Worm (Caenorhabditis elegans): Measurements from ENCODE around the gene Y54G11A.7.

Y54G11A.7 gene

ce11 chrII:14255850-14256249 lies 41.3 kb upstream of the Y54G11A.7 start:
- TF ChIP-seq ama-1 (optimal IDR thresholded peaks at IDR 0.05), result no peak
- no peak for TF ChIP-seq sea-1 (GFP tag; conservative IDR thresholded peaks at IDR 0.05)
- TF ChIP-seq B0310.2 (tag; optimal IDR thresholded peaks at IDR 0.05), result no peak
- TF ChIP-seq hmg-4 (GFP tag; optimal IDR thresholded peaks at IDR 0.05), result no peak
- TF ChIP-seq ceh-13 (GFP tag; optimal IDR thresholded peaks at IDR 0.05), result no peak
- no peak for TF ChIP-seq hnd-1 (tag; optimal IDR thresholded peaks at IDR 0.05)

- TF ChIP-seq scrt-1 (GFP tag; IDR thresholded peaks at IDR 0.05), result no peak
- no peak for TF ChIP-seq pes-1 (GFP tag; IDR thresholded peaks at IDR 0.05)
These were observed 40.3 kb upstream of the Y54G11A.7 start, which contains the start of gene Y54G11A.19 for ce11 chrII:14256779-14257178. Gene Y54G11A.19 (minus strand): TSS chrII:14256879.

DNA sequence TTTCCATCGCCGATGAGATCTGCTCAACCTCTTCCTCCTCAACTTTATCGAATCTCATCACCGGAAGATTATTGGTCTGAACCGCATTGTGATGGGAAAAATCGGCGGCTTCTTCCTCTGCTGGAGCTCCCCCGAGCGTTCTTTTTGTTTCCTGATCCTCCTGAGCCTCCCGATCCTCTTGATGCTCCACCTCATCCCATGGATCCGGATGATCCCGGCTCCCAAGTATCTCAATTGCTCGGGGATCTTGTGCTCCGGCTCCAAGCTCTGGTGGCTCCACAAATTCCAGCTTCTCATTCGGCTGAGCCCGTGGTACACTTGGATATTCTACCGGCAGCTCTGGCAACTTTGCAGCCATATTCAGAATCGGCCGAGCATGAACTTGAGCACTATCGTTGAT lies 39.2 kb upstream of the Y54G11A.7 start:
- TF ChIP-seq tra-4 (tag; optimal IDR thresholded peaks at IDR 0.05) (no peak), hmbx-1 (tag; optimal IDR thresholded peaks at IDR 0.05) (no peak)

DNA sequence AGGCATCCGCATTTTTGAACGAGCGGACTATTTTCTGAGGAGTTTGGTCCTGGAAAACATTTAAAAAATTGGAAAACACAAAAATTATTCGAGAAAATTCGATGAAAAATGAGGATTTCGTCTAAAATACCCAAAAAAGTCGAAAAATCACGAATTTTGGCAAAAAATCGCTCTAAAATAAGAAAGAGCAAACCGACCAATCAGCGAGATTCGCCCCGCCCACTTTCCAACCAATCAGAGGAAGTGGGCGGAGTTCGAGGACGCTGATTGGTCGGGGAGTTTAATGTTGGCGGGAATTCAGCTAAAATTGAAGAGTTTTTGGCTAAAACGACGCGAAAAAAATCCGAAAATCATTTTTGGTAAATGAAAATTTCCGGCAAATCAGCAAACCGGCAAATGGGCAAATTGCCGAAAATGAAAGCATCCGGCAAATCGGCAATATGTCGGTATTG lies 27.9 kb upstream of the Y54G11A.7 start, which contains the start of gene Y54G11A.1:
TSS of gene Y54G11A.1 (minus strand) at position 51 of the 452 bp plus-strand sequence.
- TF ChIP-seq flt-1 (GFP tag; IDR thresholded peaks at IDR 0.05) (no peak), tbx-37 (GFP tag; conservative IDR thresholded peaks at IDR 0.05) (no peak), B0310.2 (tag; optimal IDR thresholded peaks at IDR 0.05) (no peak), hmbx-1 (tag; optimal IDR thresholded peaks at IDR 0.05) (no peak), tbx-11 (GFP tag; IDR thresholded peaks at IDR 0.05) (no peak), hmg-4 (GFP tag; optimal IDR thresholded peaks at IDR 0.05) (no peak), aly-1 (tag; optimal IDR thresholded peaks at IDR 0.05) (no peak), sea-1 (GFP tag; conservative IDR thresholded peaks at IDR 0.05) (no peak), pes-1 (GFP tag; IDR thresholded peaks at IDR 0.05) (no peak), ceh-13 (GFP tag; optimal IDR thresholded peaks at IDR 0.05) (no peak), hnd-1 (tag; optimal IDR thresholded peaks at IDR 0.05) (no peak), F13C5.2 (tag; optimal IDR thresholded peaks at IDR 0.05) (no peak), tra-4 (tag; optimal IDR thresholded peaks at IDR 0.05) (no peak), ceh-36 (tag; optimal IDR thresholded peaks at IDR 0.05) (no peak), ets-7 (tag; optimal IDR thresholded peaks at IDR 0.05) (no peak), ama-1 (optimal IDR thresholded peaks at IDR 0.05) (no peak), scrt-1 (GFP tag; IDR thresholded peaks at IDR 0.05) (no peak)

ce11 chrII:14269839-14270238 lies 27.3 kb upstream of the Y54G11A.7 start:
- TF ChIP-seq F13C5.2 (tag; optimal IDR thresholded peaks at IDR 0.05) (no peak), sea-1 (GFP tag; conservative IDR thresholded peaks at IDR 0.05) (no peak), ets-7 (tag; optimal IDR thresholded peaks at IDR 0.05) (no peak), pes-1 (GFP tag; IDR thresholded peaks at IDR 0.05) (no peak), ceh-36 (tag; optimal IDR thresholded peaks at IDR 0.05) (no peak), flt-1 (GFP tag; IDR thresholded peaks at IDR 0.05) (no peak), ama-1 (optimal IDR thresholded peaks at IDR 0.05) (no peak), hmg-4 (GFP tag; optimal IDR thresholded peaks at IDR 0.05) (no peak), hmbx-1 (tag; optimal IDR thresholded peaks at IDR 0.05) (no peak), scrt-1 (GFP tag; IDR thresholded peaks at IDR 0.05) (no peak), ceh-13 (GFP tag; optimal IDR thresholded peaks at IDR 0.05) (no peak), aly-1 (tag; optimal IDR thresholded peaks at IDR 0.05) (no peak), tbx-11 (GFP tag; IDR thresholded peaks at IDR 0.05) (no peak), tra-4 (tag; optimal IDR thresholded peaks at IDR 0.05) (no peak), B0310.2 (tag; optimal IDR thresholded peaks at IDR 0.05) (no peak), hnd-1 (tag; optimal IDR thresholded peaks at IDR 0.05) (no peak), tbx-37 (GFP tag; conservative IDR thresholded peaks at IDR 0.05) (no peak)

DNA sequence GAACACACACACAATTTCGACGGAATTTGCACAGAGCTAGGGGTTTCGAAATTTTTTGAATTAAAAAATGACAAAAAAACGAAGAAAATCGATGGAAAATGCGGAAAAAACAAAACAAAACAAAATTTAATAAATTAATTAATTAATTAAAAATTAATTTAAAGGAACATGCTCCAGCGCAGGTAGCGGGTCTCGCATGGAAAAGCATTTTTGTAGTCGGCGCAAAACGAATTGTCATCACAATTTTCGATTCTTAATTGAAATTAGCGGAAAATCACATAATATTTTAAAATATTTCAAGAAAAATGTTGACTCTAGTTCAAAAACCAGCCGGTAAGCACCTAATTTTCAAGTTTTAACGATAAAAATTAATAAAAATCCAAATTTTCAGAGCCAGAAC lies 20.7 kb upstream of the Y54G11A.7 start, which contains the start of gene Y54G11A.3:
TSS of gene Y54G11A.3 (plus strand) at position 213 of the 400 bp plus-strand sequence.
- TF ChIP-seq pes-1 (GFP tag; IDR thresholded peaks at IDR 0.05) (no peak), tra-4 (tag; optimal IDR thresholded peaks at IDR 0.05) (no peak), F13C5.2 (tag; optimal IDR thresholded peaks at IDR 0.05) (no peak), tbx-11 (GFP tag; IDR thresholded peaks at IDR 0.05) (no peak), B0310.2 (tag; optimal IDR thresholded peaks at IDR 0.05) (no peak), ets-7 (tag; optimal IDR thresholded peaks at IDR 0.05) (no peak)

DNA sequence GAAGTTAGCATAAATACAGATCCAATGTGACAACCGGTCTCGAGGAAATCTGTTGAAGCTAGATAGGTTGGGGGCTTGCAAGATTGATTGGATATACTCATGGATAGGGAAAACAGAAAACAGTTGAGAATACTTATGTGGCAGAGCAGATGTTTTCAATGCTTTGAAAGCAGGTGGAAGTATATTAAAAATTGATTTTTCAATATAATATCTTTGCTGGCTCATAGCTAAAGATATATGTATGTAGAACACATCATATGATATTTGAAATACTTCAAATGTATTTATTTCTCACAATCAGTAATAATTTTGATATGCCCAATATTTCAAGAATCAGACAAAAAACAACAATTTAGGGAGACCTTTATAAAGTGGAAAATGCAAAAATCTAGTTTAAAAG lies 9.8 kb upstream of the Y54G11A.7 start, which contains the start of gene srh-41:
TSS of gene srh-41 (minus strand) at position 101 of the 400 bp plus-strand sequence.
- no peak for TF ChIP-seq tbx-11 (GFP tag; IDR thresholded peaks at IDR 0.05)
- no peak for TF ChIP-seq hmbx-1 (tag; optimal IDR thresholded peaks at IDR 0.05)
- no peak for TF ChIP-seq ama-1 (optimal IDR thresholded peaks at IDR 0.05)
- TF ChIP-seq B0310.2 (tag; optimal IDR thresholded peaks at IDR 0.05), result no peak
- TF ChIP-seq F13C5.2 (tag; optimal IDR thresholded peaks at IDR 0.05), result no peak
- TF ChIP-seq flt-1 (GFP tag; IDR thresholded peaks at IDR 0.05), result no peak
- TF ChIP-seq pes-1 (GFP tag; IDR thresholded peaks at IDR 0.05), result no peak
- TF ChIP-seq aly-1 (tag; optimal IDR thresholded peaks at IDR 0.05), result no peak
- no peak for TF ChIP-seq scrt-1 (GFP tag; IDR thresholded peaks at IDR 0.05)
- TF ChIP-seq hnd-1 (tag; optimal IDR thresholded peaks at IDR 0.05), result no peak

DNA sequence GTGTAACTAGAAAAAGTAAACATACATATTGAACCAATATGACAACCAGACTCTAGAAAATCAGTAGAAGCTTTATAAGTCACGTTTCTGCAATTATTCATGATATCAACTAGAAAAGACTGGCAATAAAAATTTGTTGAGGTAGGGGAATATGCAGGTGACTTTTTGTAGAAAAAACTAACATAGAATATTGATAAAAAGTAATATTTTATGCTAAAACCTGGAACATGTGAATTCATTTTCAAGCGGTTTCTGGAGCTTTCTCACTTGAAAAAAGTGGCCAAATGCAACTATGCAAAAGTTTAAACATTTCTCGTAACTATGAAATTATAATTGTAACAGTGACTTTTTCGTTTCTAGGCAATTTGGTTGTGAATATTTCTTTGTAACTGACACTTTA lies 8.1 kb upstream of the Y54G11A.7 start, which contains the start of gene srh-42:
TSS of gene srh-42 (minus strand) at position 101 of the 400 bp plus-strand sequence.
- TF ChIP-seq ceh-13 (GFP tag; optimal IDR thresholded peaks at IDR 0.05), result no peak
- TF ChIP-seq hmg-4 (GFP tag; optimal IDR thresholded peaks at IDR 0.05), result no peak
- no peak for TF ChIP-seq B0310.2 (tag; optimal IDR thresholded peaks at IDR 0.05)
- TF ChIP-seq sea-1 (GFP tag; conservative IDR thresholded peaks at IDR 0.05), result no peak
- TF ChIP-seq scrt-1 (GFP tag; IDR thresholded peaks at IDR 0.05), result no peak
- no peak for TF ChIP-seq hnd-1 (tag; optimal IDR thresholded peaks at IDR 0.05)
- TF ChIP-seq aly-1 (tag; optimal IDR thresholded peaks at IDR 0.05), result no peak
- TF ChIP-seq hmbx-1 (tag; optimal IDR thresholded peaks at IDR 0.05), result no peak
- TF ChIP-seq pes-1 (GFP tag; IDR thresholded peaks at IDR 0.05), result no peak
- TF ChIP-seq ceh-36 (tag; optimal IDR thresholded peaks at IDR 0.05), result no peak
- no peak for TF ChIP-seq ets-7 (tag; optimal IDR thresholded peaks at IDR 0.05)
- no peak for TF ChIP-seq tra-4 (tag; optimal IDR thresholded peaks at IDR 0.05)
- TF ChIP-seq F13C5.2 (tag; optimal IDR thresholded peaks at IDR 0.05), result no peak
- no peak for TF ChIP-seq tbx-37 (GFP tag; conservative IDR thresholded peaks at IDR 0.05)
- no peak for TF ChIP-seq ama-1 (optimal IDR thresholded peaks at IDR 0.05)
- no peak for TF ChIP-seq flt-1 (GFP tag; IDR thresholded peaks at IDR 0.05)
- no peak for TF ChIP-seq tbx-11 (GFP tag; IDR thresholded peaks at IDR 0.05)

Measured in whole organism, early embryonic.